Worm (Caenorhabditis elegans) whole organism, L1 larva: ENCODE data around the gene D2096.13.

Experiments
- C34B4.2 ChIP-seq: sonication (generic microtip); optimal IDR thresholded peaks from 2 replicates; lab custom pipeline; 2017; ENCODE audit warnings: mild to moderate bottlenecking, missing genetic modification characterization, missing compliant biosample characterization
- ceh-63 ChIP-seq: fragments of 200-800 bp; sonication (Bioruptor generic); optimal IDR thresholded peaks from 2 replicates; lab custom pipeline; 2018; ENCODE audit warnings: mild to moderate bottlenecking, missing genetic modification characterization, missing compliant biosample characterization
- ceh-8 ChIP-seq: fragments of 200-800 bp; sonication (Bioruptor generic); optimal IDR thresholded peaks from 2 replicates; lab custom pipeline; 2018; ENCODE audit warnings: mild to moderate bottlenecking, missing genetic modification characterization, moderate library complexity, missing compliant biosample characterization
- ceh-82 ChIP-seq, 3 experiments: fragments of 150-350 bp in 1 of 3; sonication (generic microtip) in 2 of 3; optimal IDR thresholded peaks; 2 replicates each; lab custom pipeline; 2014 to 2017; ENCODE audit warnings: missing biosample characterization in 3 of 3, missing genetic modification characterization in 3 of 3
- ceh-90 ChIP-seq: sonication (generic microtip); optimal IDR thresholded peaks from 2 replicates; lab custom pipeline; 2016; ENCODE audit warnings: missing genetic modification characterization, missing compliant biosample characterization
- ces-1 ChIP-seq: fragments of 150-350 bp; optimal IDR thresholded peaks from 2 replicates; lab custom pipeline; 2014; ENCODE audit warnings: missing biosample characterization, missing genetic modification reagents, missing genetic modification characterization
- dpl-1 ChIP-seq, 3 experiments: fragments of 150-350 bp in 2 of 3; sonication (generic microtip) in 1 of 3; optimal IDR thresholded peaks; 2 replicates each; lab custom pipeline; 2014 to 2017; ENCODE audit warnings: missing biosample characterization in 3 of 3, missing genetic modification characterization in 3 of 3, missing genetic modification reagents in 3 of 3
- efl-1 ChIP-seq, 4 experiments: fragments of 150-350 bp; optimal IDR thresholded peaks in 3 of 4; peaks in 1 of 4; 1 replicate in 1 of 4; 2 replicates in 3 of 4; lab custom pipeline; 2014; ENCODE audit warnings: missing biosample characterization in 2 of 4, missing genetic modification characterization in 2 of 4, missing genetic modification reagents in 2 of 4
- efl-3 ChIP-seq: fragments of 200-800 bp; sonication (Bioruptor generic); optimal IDR thresholded peaks from 2 replicates; lab custom pipeline; 2018; ENCODE audit warnings: mild to moderate bottlenecking, missing genetic modification characterization, missing compliant biosample characterization
- elt-2 ChIP-seq: sonication (generic microtip); optimal IDR thresholded peaks from 2 replicates; lab custom pipeline; 2016; ENCODE audit warnings: missing genetic modification characterization, mild to moderate bottlenecking, inconsistent platforms, missing compliant biosample characterization, missing genetic modification reagents
- ets-5 ChIP-seq: fragments of 200-800 bp; sonication (Bioruptor generic); IDR thresholded peaks from 2 replicates; pipeline ENCODE4 v1.3.6; 2022; ENCODE audit warnings: missing genetic modification characterization, missing compliant biosample characterization
- hlh-4 ChIP-seq: sonication (generic microtip); optimal IDR thresholded peaks from 2 replicates; lab custom pipeline; 2016; ENCODE audit warnings: mild to moderate bottlenecking, missing genetic modification characterization, missing compliant biosample characterization
- hpl-2 ChIP-seq: fragments of 150-350 bp; optimal IDR thresholded peaks from 2 replicates; lab custom pipeline; 2014; ENCODE audit warnings: missing biosample characterization, missing genetic modification reagents, missing genetic modification characterization
- isw-1 ChIP-seq: fragments of 200-800 bp; sonication (Bioruptor generic); IDR thresholded peaks from 2 replicates; pipeline ENCODE4 v1.3.6; 2022; ENCODE audit warnings: missing genetic modification characterization, missing compliant biosample characterization
- jun-1 ChIP-seq: fragments of 150-350 bp; optimal IDR thresholded peaks from 2 replicates; lab custom pipeline; 2014; ENCODE audit warnings: missing biosample characterization, missing genetic modification reagents, missing genetic modification characterization
- lin-13 ChIP-seq: fragments of 150-350 bp; optimal IDR thresholded peaks from 2 replicates; lab custom pipeline; 2014; ENCODE audit warnings: missing biosample characterization, missing genetic modification reagents, missing genetic modification characterization
- lin-15B ChIP-seq: fragments of 150-350 bp; sonication (generic microtip); optimal IDR thresholded peaks from 3 replicates; lab custom pipeline; 2014; ENCODE audit warnings: missing biosample characterization, missing genetic modification characterization
- lin-35 ChIP-seq, 2 experiments: fragments of 150-350 bp; optimal IDR thresholded peaks; 2 replicates each; lab custom pipeline; 2014; ENCODE audit warnings: missing biosample characterization in 2 of 2, missing genetic modification characterization in 2 of 2, missing genetic modification reagents in 2 of 2
- lin-39 ChIP-seq: fragments of 150-350 bp; optimal IDR thresholded peaks from 2 replicates; lab custom pipeline; 2014; ENCODE audit warnings: missing biosample characterization, missing genetic modification reagents, missing genetic modification characterization
- lsy-2 ChIP-seq, 2 experiments: fragments of 150-350 bp; optimal IDR thresholded peaks; 2 replicates each; lab custom pipeline; 2014; ENCODE audit warnings: missing biosample characterization in 2 of 2, missing genetic modification characterization in 2 of 2
- mab-9 ChIP-seq: fragments of 200-800 bp; sonication (Bioruptor generic); IDR thresholded peaks from 2 replicates; pipeline ENCODE4 v1.3.6; 2022; ENCODE audit warnings: missing genetic modification reagents, missing genetic modification characterization, missing compliant biosample characterization
- mep-1 ChIP-seq: fragments of 150-350 bp; optimal IDR thresholded peaks from 2 replicates; lab custom pipeline; 2014; ENCODE audit warnings: missing biosample characterization, missing genetic modification characterization
- nhr-12 ChIP-seq: sonication (generic microtip); optimal IDR thresholded peaks from 2 replicates; lab custom pipeline; 2017; ENCODE audit warnings: missing biosample characterization, missing genetic modification characterization
- nhr-28 ChIP-seq: fragments of 150-350 bp; optimal IDR thresholded peaks from 2 replicates; lab custom pipeline; 2014; ENCODE audit warnings: missing biosample characterization, missing genetic modification characterization
- nhr-47 ChIP-seq: sonication (generic microtip); optimal IDR thresholded peaks from 2 replicates; lab custom pipeline; 2016; ENCODE audit warnings: mild to moderate bottlenecking, missing genetic modification characterization, moderate library complexity, missing compliant biosample characterization
- nhr-84 ChIP-seq: sonication (generic microtip); optimal IDR thresholded peaks from 2 replicates; lab custom pipeline; 2017; ENCODE audit warnings: missing biosample characterization, missing genetic modification characterization
- nhr-90 ChIP-seq: sonication (generic microtip); optimal IDR thresholded peaks from 2 replicates; lab custom pipeline; 2016; ENCODE audit warnings: mild to moderate bottlenecking, missing genetic modification characterization, missing compliant biosample characterization; ENCODE audit not compliant: poor library complexity
- pax-3 ChIP-seq: fragments of 200-800 bp; sonication (Bioruptor generic); optimal IDR thresholded peaks from 2 replicates; lab custom pipeline; 2018; ENCODE audit warnings: mild to moderate bottlenecking, missing genetic modification characterization, moderate library complexity, missing compliant biosample characterization
- pqm-1 ChIP-seq: sonication (generic microtip); optimal IDR thresholded peaks from 3 replicates; lab custom pipeline; 2017; ENCODE audit warnings: missing biosample characterization, missing genetic modification characterization
- rnt-1 ChIP-seq: sonication (generic microtip); optimal IDR thresholded peaks from 2 replicates; lab custom pipeline; 2016; ENCODE audit warnings: mild to moderate bottlenecking, missing genetic modification characterization, moderate library complexity, missing compliant biosample characterization
- skn-1 ChIP-seq: fragments of 150-350 bp; optimal IDR thresholded peaks from 2 replicates; lab custom pipeline; 2014; ENCODE audit warnings: missing biosample characterization, missing genetic modification characterization
- snpc-4 ChIP-seq: fragments of 150-350 bp; optimal IDR thresholded peaks from 2 replicates; lab custom pipeline; 2014; ENCODE audit warnings: missing biosample characterization, missing genetic modification characterization
- sox-4 ChIP-seq: sonication (generic microtip); optimal IDR thresholded peaks from 2 replicates; lab custom pipeline; 2016; ENCODE audit warnings: missing genetic modification characterization, missing compliant biosample characterization
- sup-37 ChIP-seq: fragments of 200-800 bp; sonication (Bioruptor generic); optimal IDR thresholded peaks from 2 replicates; lab custom pipeline; 2018; ENCODE audit warnings: mild to moderate bottlenecking, missing genetic modification characterization, missing compliant biosample characterization
- swsn-7 ChIP-seq: sonication (generic microtip); optimal IDR thresholded peaks from 2 replicates; lab custom pipeline; 2016; ENCODE audit warnings: missing genetic modification characterization, missing compliant biosample characterization
- unc-30 ChIP-seq: sonication (generic microtip); optimal IDR thresholded peaks from 2 replicates; lab custom pipeline; 2017; ENCODE audit warnings: missing biosample characterization, missing genetic modification characterization
- unc-62 ChIP-seq: fragments of 150-350 bp; optimal IDR thresholded peaks from 2 replicates; lab custom pipeline; 2014; ENCODE audit warnings: missing biosample characterization, missing genetic modification reagents, missing genetic modification characterization
- xbp-1 ChIP-seq: sonication (generic microtip); optimal IDR thresholded peaks from 2 replicates; lab custom pipeline; 2016; ENCODE audit warnings: missing genetic modification characterization, missing compliant biosample characterization
- zag-1 ChIP-seq: fragments of 150-350 bp; optimal IDR thresholded peaks from 2 replicates; lab custom pipeline; 2014; ENCODE audit warnings: missing biosample characterization, missing genetic modification characterization
- zip-4 ChIP-seq: fragments of 200-800 bp; sonication (Bioruptor generic); optimal IDR thresholded peaks from 2 replicates; lab custom pipeline; 2018; ENCODE audit warnings: mild to moderate bottlenecking, missing genetic modification characterization, moderate library complexity, missing compliant biosample characterization

The D2096.13 gene

DNA sequence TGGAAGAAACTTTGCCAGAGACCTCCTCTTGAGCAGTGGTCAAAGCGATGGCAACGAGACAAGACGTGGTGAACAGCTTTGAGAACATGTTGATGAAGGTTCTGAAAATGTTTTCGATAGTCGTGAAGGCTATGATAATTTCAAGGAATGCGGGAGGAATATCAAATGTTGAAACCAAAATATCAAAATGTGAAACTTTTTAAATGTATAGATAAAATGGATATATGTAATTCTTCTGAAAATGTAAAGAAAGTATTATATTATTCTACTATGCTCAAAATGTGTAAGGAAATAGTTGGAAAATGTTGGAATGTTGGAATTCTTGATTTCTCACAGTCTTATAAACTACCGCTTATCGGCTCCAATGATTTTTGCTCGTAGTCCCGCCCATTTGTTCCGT lies 10.7 kb upstream of the D2096.13 start, which contains the start of gene D2096.6:
TSS of gene D2096.6 (minus strand) at position 101 of the 400 bp plus-strand sequence.
- TF ChIP-seq lin-13 (GFP tag; lab: Kevin White, UChicago): no peak
- TF ChIP-seq ets-5: no peak
- TF ChIP-seq jun-1 (tag; lab: Kevin White, UChicago): no peak
- no peak for TF ChIP-seq efl-1 (optimal IDR thresholded peaks at IDR 0.05; lab: Kevin White, UChicago)
- TF ChIP-seq efl-1 (GFP tag; optimal IDR thresholded peaks at IDR 0.05 in 1 of 2; lab: Kevin White, UChicago): no peak
- TF ChIP-seq C34B4.2 (tag; lab: Kevin White, UChicago): no peak
- TF ChIP-seq hpl-2 (GFP tag; lab: Kevin White, UChicago): no peak
- no peak for TF ChIP-seq pqm-1 (tag; lab: Kevin White, UChicago)
- no peak for TF ChIP-seq xbp-1 (tag; lab: Kevin White, UChicago)
- no peak for TF ChIP-seq nhr-90 (tag; lab: Kevin White, UChicago)
- no peak for TF ChIP-seq sox-4 (tag; lab: Kevin White, UChicago)
- no peak for TF ChIP-seq ces-1
- TF ChIP-seq, all 84 proteins: peak for 0

DNA sequence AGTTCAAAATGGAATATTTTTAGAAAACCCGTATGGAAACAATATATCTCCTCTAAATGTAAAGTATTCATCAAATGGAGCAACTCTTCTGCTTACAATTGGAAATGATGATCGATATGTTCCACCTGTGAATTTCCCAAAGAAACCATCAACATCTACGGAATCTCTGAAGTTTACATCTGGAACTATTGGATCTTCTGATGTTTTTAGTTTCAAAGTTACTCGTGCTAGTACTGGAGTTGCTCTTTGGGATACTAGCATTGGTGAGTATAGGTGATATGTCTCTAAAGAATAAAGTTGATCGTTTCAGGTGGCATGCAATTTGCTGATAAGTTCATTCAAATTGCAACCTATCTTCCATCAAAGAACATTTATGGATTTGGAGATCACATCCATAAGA lies 9.5 kb upstream of the D2096.13 start:
- TF ChIP-seq nhr-90 (tag; lab: Kevin White, UChicago) (no peak), skn-1 (tag; lab: Kevin White, UChicago) (no peak), snpc-4 (tag; lab: Kevin White, UChicago) (no peak), nhr-28 (tag; lab: Kevin White, UChicago) (no peak), nhr-12 (no peak), lin-15B (no peak), lsy-2 (tag; optimal IDR thresholded peaks at IDR 0.05; lab: Kevin White, UChicago) (no peak), efl-3 (GFP tag; lab: Kevin White, UChicago) (no peak), zip-4 (GFP tag; lab: Kevin White, UChicago) (no peak), unc-30 (tag; lab: Kevin White, UChicago) (no peak), pax-3 (tag; lab: Kevin White, UChicago) (no peak), sup-37 (GFP tag; lab: Kevin White, UChicago) (no peak), unc-62 (GFP tag; lab: Kevin White, UChicago) (no peak), mep-1 (tag; lab: Kevin White, UChicago) (no peak), rnt-1 (no peak), ceh-90 (no peak)

DNA sequence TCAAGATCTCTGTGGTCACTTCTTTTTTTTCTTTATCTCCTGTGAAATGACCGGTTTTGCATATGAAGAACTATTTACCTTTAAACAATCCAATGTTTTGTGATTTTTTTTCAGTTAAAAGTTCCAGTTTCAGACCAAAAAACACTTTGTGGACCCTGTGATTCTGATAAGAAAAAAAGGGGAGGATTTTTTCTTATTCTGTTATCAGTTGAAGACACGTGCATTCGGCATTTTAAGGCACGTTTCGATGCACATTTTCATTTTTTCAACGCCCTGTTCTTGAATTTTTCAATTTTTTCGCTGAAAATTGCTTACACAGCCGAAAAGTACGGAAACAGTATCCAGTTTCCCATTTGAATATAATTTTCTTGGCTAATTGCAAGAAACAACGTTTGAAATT lies 7.9 kb upstream of the D2096.13 start, which contains the start of gene aagr-1:
TSS of gene aagr-1 (plus strand) at position 227 of the 400 bp plus-strand sequence.
- TF ChIP-seq lin-35 (GFP tag; optimal IDR thresholded peaks at IDR 0.05; lab: Kevin White, UChicago) (peak in 1 of 2 experiments; percentile 5), elt-2 (tag; lab: Kevin White, UChicago) (peak; percentile 67), ceh-82 (tag; optimal IDR thresholded peaks at IDR 0.05; lab: Kevin White, UChicago) (no peak), mab-9 (GFP tag; lab: Robert Waterston, UW) (no peak)

DNA sequence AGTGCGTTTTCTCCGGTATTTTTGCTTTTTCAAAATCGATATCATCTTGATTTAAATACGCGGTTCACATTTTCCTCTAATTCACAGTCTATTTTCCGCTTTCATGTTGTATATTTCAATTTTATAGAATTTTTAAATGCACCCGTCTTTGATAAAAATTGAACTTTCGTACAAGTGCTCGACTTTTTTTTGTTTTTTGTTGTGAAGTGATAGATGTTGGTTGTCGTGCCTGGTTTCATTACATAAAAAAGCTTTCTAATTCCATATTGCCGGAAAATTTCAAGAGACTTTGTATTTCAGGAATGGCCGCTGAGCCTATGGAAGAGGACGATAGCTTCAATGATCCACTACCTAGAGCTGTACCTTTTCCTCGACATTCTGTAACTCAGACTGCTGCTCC lies 4.8 kb upstream of the D2096.13 start, which contains the start of gene D2096.12:
TSS of gene D2096.12 (plus strand) at position 301 of the 400 bp plus-strand sequence.
- TF ChIP-seq lin-13 (GFP tag; lab: Kevin White, UChicago) (no peak), nhr-84 (tag; lab: Kevin White, UChicago) (no peak), dpl-1 (GFP tag; optimal IDR thresholded peaks at IDR 0.05; lab: Kevin White, UChicago) (no peak), efl-3 (GFP tag; lab: Kevin White, UChicago) (no peak), lsy-2 (tag; optimal IDR thresholded peaks at IDR 0.05; lab: Kevin White, UChicago) (no peak), rnt-1 (no peak), ceh-8 (no peak), nhr-28 (tag; lab: Kevin White, UChicago) (no peak), hlh-4 (tag; lab: Kevin White, UChicago) (no peak), isw-1 (no peak), nhr-47 (no peak), swsn-7 (tag; lab: Kevin White, UChicago) (no peak), hpl-2 (GFP tag; lab: Kevin White, UChicago) (no peak), lin-39 (tag; lab: Kevin White, UChicago) (no peak), zag-1 (no peak), mep-1 (tag; lab: Kevin White, UChicago) (no peak), ceh-63 (GFP tag; lab: Kevin White, UChicago) (no peak)
- TF ChIP-seq, all 84 proteins: peak for 0
